Worm (Caenorhabditis elegans) whole organism, young adult: Measurements from ENCODE around the gene str-141.

Source experiments
- D2030.7 ChIP-seq: fragments of 200-800 bp; sonication (Bioruptor generic); IDR thresholded peaks from 2 replicates; pipeline ENCODE4 v1.3.6; 2022; ENCODE audit warnings: missing genetic modification reagents, missing genetic modification characterization, missing compliant biosample characterization
- F57A8.1 ChIP-seq: fragments of 200-800 bp; sonication (Bioruptor generic); optimal IDR thresholded peaks from 2 replicates; lab custom pipeline; 2018; ENCODE audit warnings: mild to moderate bottlenecking, missing genetic modification characterization, moderate library complexity, missing compliant biosample characterization
- Y53G8AR.9 ChIP-seq: fragments of 200-800 bp; sonication (Bioruptor generic); conservative IDR thresholded peaks from 2 replicates; pipeline ENCODE4 v1.3.6; 2022; ENCODE audit warnings: missing genetic modification reagents, missing genetic modification characterization, missing compliant biosample characterization
- ZK185.1 ChIP-seq: sonication (generic microtip); optimal IDR thresholded peaks from 2 replicates; lab custom pipeline; 2016; ENCODE audit warnings: mild to moderate bottlenecking, missing genetic modification characterization, missing compliant biosample characterization; ENCODE audit not compliant: poor library complexity, severe bottlenecking
- ama-1 ChIP-seq, 3 experiments: fragments of 150-350 bp in 1 of 3; sonication (generic microtip) in 2 of 3; optimal IDR thresholded peaks; 2 replicates each; lab custom pipeline; 2014 to 2018; ENCODE audit warnings: missing biosample characterization in 2 of 3, missing genetic modification characterization in 2 of 3, missing genetic modification reagents in 2 of 3
- bed-2 ChIP-seq: fragments of 200-800 bp; sonication (Bioruptor generic); IDR thresholded peaks from 2 replicates; pipeline ENCODE4 v1.3.6; 2022; ENCODE audit warnings: missing genetic modification reagents, missing genetic modification characterization, missing compliant biosample characterization
- ceh-58 ChIP-seq: fragments of 200-800 bp; sonication (Bioruptor generic); IDR thresholded peaks from 2 replicates; pipeline ENCODE4 v1.3.6; 2022; ENCODE audit warnings: missing genetic modification characterization, missing compliant biosample characterization
- hlh-12 ChIP-seq: sonication (generic microtip); optimal IDR thresholded peaks from 2 replicates; lab custom pipeline; 2016; ENCODE audit warnings: missing genetic modification characterization, missing compliant biosample characterization
- pha-4 ChIP-seq: fragments of 150-350 bp; sonication (generic microtip); optimal IDR thresholded peaks from 2 replicates; lab custom pipeline; 2014; ENCODE audit warnings: missing biosample characterization, missing genetic modification reagents, missing genetic modification characterization
- ztf-22 ChIP-seq: fragments of 200-800 bp; sonication (Bioruptor generic); optimal IDR thresholded peaks from 2 replicates; lab custom pipeline; 2018; ENCODE audit warnings: mild to moderate bottlenecking, missing genetic modification characterization, moderate library complexity, missing compliant biosample characterization

ce11 chrV:11294393-11294792 lies 29.2 kb downstream of the str-141 start, which contains the start of gene T03F7.6:
- TF ChIP-seq ceh-58 (GFP tag; lab: Robert Waterston, UW) (no peak), ama-1 (optimal IDR thresholded peaks at IDR 0.05; lab: Kevin White, UChicago) (no peak), ama-1 (GFP tag; optimal IDR thresholded peaks at IDR 0.05; lab: Kevin White, UChicago) (no peak), hlh-12 (tag; lab: Kevin White, UChicago) (no peak), D2030.7 (no peak), Y53G8AR.9 (GFP tag; lab: Robert Waterston, UW) (no peak), bed-2 (GFP tag; lab: Robert Waterston, UW) (no peak), ZK185.1 (tag; lab: Kevin White, UChicago) (no peak), ztf-22 (GFP tag; lab: Kevin White, UChicago) (no peak), F57A8.1 (GFP tag; lab: Kevin White, UChicago) (no peak), pha-4 (tag; lab: Kevin White, UChicago) (no peak)
